Worm (Caenorhabditis elegans) whole organism, L1 larva: Measurements from ENCODE around the gene F18E9.7.

Experiments
- C04F5.9 ChIP-seq: sonication (generic microtip); optimal IDR thresholded peaks from 2 replicates; lab custom pipeline; 2016; ENCODE audit warnings: missing genetic modification characterization, missing compliant biosample characterization
- C16A3.4 ChIP-seq: fragments of 150-350 bp; optimal IDR thresholded peaks from 2 replicates; lab custom pipeline; 2014; ENCODE audit warnings: missing biosample characterization, missing genetic modification characterization
- C34B4.2 ChIP-seq: sonication (generic microtip); optimal IDR thresholded peaks from 2 replicates; lab custom pipeline; 2017; ENCODE audit warnings: mild to moderate bottlenecking, missing genetic modification characterization, missing compliant biosample characterization
- F16B12.6 ChIP-seq: fragments of 150-350 bp; optimal IDR thresholded peaks from 2 replicates; lab custom pipeline; 2014; ENCODE audit warnings: missing biosample characterization, missing genetic modification characterization
- Y116A8C.19 ChIP-seq: sonication (generic microtip); optimal IDR thresholded peaks from 2 replicates; lab custom pipeline; 2016; ENCODE audit warnings: missing compliant biosample characterization, missing genetic modification characterization, borderline replicate concordance
- aha-1 ChIP-seq: fragments of 150-350 bp; optimal IDR thresholded peaks from 2 replicates; lab custom pipeline; 2014; ENCODE audit warnings: missing biosample characterization, missing genetic modification characterization
- aly-2 ChIP-seq: fragments of 150-350 bp; optimal IDR thresholded peaks from 2 replicates; lab custom pipeline; 2014; ENCODE audit warnings: missing biosample characterization, missing genetic modification characterization
- ama-1 ChIP-seq: fragments of 150-350 bp; optimal IDR thresholded peaks from 2 replicates; lab custom pipeline; 2014
- ceh-82 ChIP-seq, 3 experiments: fragments of 150-350 bp in 1 of 3; sonication (generic microtip) in 2 of 3; optimal IDR thresholded peaks; 2 replicates each; lab custom pipeline; 2014 to 2017; ENCODE audit warnings: missing biosample characterization in 3 of 3, missing genetic modification characterization in 3 of 3
- ceh-88 ChIP-seq: fragments of 200-800 bp; sonication (Bioruptor generic); IDR thresholded peaks from 2 replicates; pipeline ENCODE4 v1.3.6; 2022; ENCODE audit warnings: missing genetic modification characterization, missing compliant biosample characterization
- efl-3 ChIP-seq: fragments of 200-800 bp; sonication (Bioruptor generic); optimal IDR thresholded peaks from 2 replicates; lab custom pipeline; 2018; ENCODE audit warnings: mild to moderate bottlenecking, missing genetic modification characterization, missing compliant biosample characterization
- elt-3 ChIP-seq, 6 experiments: fragments of 150-350 bp in 1 of 6; sonication (generic microtip); optimal IDR thresholded peaks; 2 replicates each; lab custom pipeline; 2017 to 2018; ENCODE audit warnings: missing biosample characterization in 6 of 6, missing genetic modification characterization in 6 of 6, inconsistent platforms in 1 of 6
- fkh-10 ChIP-seq: sonication (generic microtip); optimal IDR thresholded peaks from 2 replicates; lab custom pipeline; 2017; ENCODE audit warnings: missing biosample characterization, missing genetic modification reagents, missing genetic modification characterization
- fkh-4 ChIP-seq: sonication (generic microtip); optimal IDR thresholded peaks from 2 replicates; lab custom pipeline; 2016; ENCODE audit warnings: missing compliant biosample characterization, missing genetic modification characterization, borderline replicate concordance
- fkh-8 ChIP-seq: sonication (generic microtip); optimal IDR thresholded peaks from 2 replicates; lab custom pipeline; 2016; ENCODE audit warnings: mild to moderate bottlenecking, missing genetic modification characterization, missing compliant biosample characterization
- fos-1 ChIP-seq: fragments of 150-350 bp; optimal IDR thresholded peaks from 2 replicates; lab custom pipeline; 2014; ENCODE audit warnings: missing biosample characterization, missing genetic modification characterization
- grh-1 ChIP-seq: fragments of 200-800 bp; sonication (Bioruptor generic); IDR thresholded peaks from 2 replicates; pipeline ENCODE4 v1.3.6; 2022; ENCODE audit warnings: missing genetic modification reagents, missing genetic modification characterization, missing compliant biosample characterization
- hlh-17 ChIP-seq: fragments of 200-800 bp; sonication (Bioruptor generic); optimal IDR thresholded peaks from 2 replicates; lab custom pipeline; 2018; ENCODE audit warnings: missing genetic modification characterization, mild to moderate bottlenecking, missing compliant biosample characterization, moderate library complexity, borderline replicate concordance
- hlh-4 ChIP-seq: sonication (generic microtip); optimal IDR thresholded peaks from 2 replicates; lab custom pipeline; 2016; ENCODE audit warnings: mild to moderate bottlenecking, missing genetic modification characterization, missing compliant biosample characterization
- hpl-2 ChIP-seq: fragments of 150-350 bp; optimal IDR thresholded peaks from 2 replicates; lab custom pipeline; 2014; ENCODE audit warnings: missing biosample characterization, missing genetic modification reagents, missing genetic modification characterization
- irx-1 ChIP-seq: sonication (generic microtip); optimal IDR thresholded peaks from 2 replicates; lab custom pipeline; 2016; ENCODE audit warnings: missing genetic modification characterization, missing compliant biosample characterization
- jun-1 ChIP-seq: fragments of 150-350 bp; optimal IDR thresholded peaks from 2 replicates; lab custom pipeline; 2014; ENCODE audit warnings: missing biosample characterization, missing genetic modification reagents, missing genetic modification characterization
- lin-14 ChIP-seq: fragments of 200-800 bp; sonication (Bioruptor generic); optimal IDR thresholded peaks from 2 replicates; lab custom pipeline; 2018; ENCODE audit warnings: mild to moderate bottlenecking, missing genetic modification characterization, moderate library complexity, missing compliant biosample characterization
- lin-35 ChIP-seq, 2 experiments: fragments of 150-350 bp; optimal IDR thresholded peaks; 2 replicates each; lab custom pipeline; 2014; ENCODE audit warnings: missing biosample characterization in 2 of 2, missing genetic modification characterization in 2 of 2, missing genetic modification reagents in 2 of 2
- lir-3 ChIP-seq: sonication (generic microtip); optimal IDR thresholded peaks from 2 replicates; lab custom pipeline; 2016; ENCODE audit warnings: mild to moderate bottlenecking, missing genetic modification characterization, moderate library complexity, missing compliant biosample characterization; ENCODE audit not compliant: poor library complexity
- mab-9 ChIP-seq: fragments of 200-800 bp; sonication (Bioruptor generic); IDR thresholded peaks from 2 replicates; pipeline ENCODE4 v1.3.6; 2022; ENCODE audit warnings: missing genetic modification reagents, missing genetic modification characterization, missing compliant biosample characterization
- mef-2 ChIP-seq: fragments of 150-350 bp; optimal IDR thresholded peaks from 2 replicates; lab custom pipeline; 2014; ENCODE audit warnings: missing biosample characterization, missing genetic modification characterization
- mep-1 ChIP-seq: fragments of 150-350 bp; optimal IDR thresholded peaks from 2 replicates; lab custom pipeline; 2014; ENCODE audit warnings: missing biosample characterization, missing genetic modification characterization
- nhr-11 ChIP-seq: fragments of 150-350 bp; optimal IDR thresholded peaks from 2 replicates; lab custom pipeline; 2014; ENCODE audit warnings: missing biosample characterization, missing genetic modification characterization
- nhr-12 ChIP-seq: sonication (generic microtip); optimal IDR thresholded peaks from 2 replicates; lab custom pipeline; 2017; ENCODE audit warnings: missing biosample characterization, missing genetic modification characterization
- nhr-237 ChIP-seq: fragments of 150-350 bp; optimal IDR thresholded peaks from 2 replicates; lab custom pipeline; 2014; ENCODE audit warnings: missing biosample characterization, missing genetic modification characterization
- nhr-28 ChIP-seq: fragments of 150-350 bp; optimal IDR thresholded peaks from 2 replicates; lab custom pipeline; 2014; ENCODE audit warnings: missing biosample characterization, missing genetic modification characterization
- nhr-71 ChIP-seq: sonication (generic microtip); optimal IDR thresholded peaks from 2 replicates; lab custom pipeline; 2016; ENCODE audit warnings: mild to moderate bottlenecking, missing genetic modification characterization, moderate library complexity, missing compliant biosample characterization
- nhr-76 ChIP-seq: sonication (generic microtip); optimal IDR thresholded peaks from 2 replicates; lab custom pipeline; 2017; ENCODE audit warnings: missing biosample characterization, missing genetic modification characterization
- nhr-77 ChIP-seq: fragments of 150-350 bp; optimal IDR thresholded peaks from 2 replicates; lab custom pipeline; 2014; ENCODE audit warnings: missing biosample characterization, missing genetic modification characterization
- pag-3 ChIP-seq: sonication (generic microtip); optimal IDR thresholded peaks from 2 replicates; lab custom pipeline; 2017; ENCODE audit warnings: missing genetic modification characterization, mild to moderate bottlenecking, missing compliant biosample characterization, antibody characterized with exemption, borderline replicate concordance; ENCODE audit not compliant: insufficient read depth
- pax-3 ChIP-seq: fragments of 200-800 bp; sonication (Bioruptor generic); optimal IDR thresholded peaks from 2 replicates; lab custom pipeline; 2018; ENCODE audit warnings: mild to moderate bottlenecking, missing genetic modification characterization, moderate library complexity, missing compliant biosample characterization
- pqm-1 ChIP-seq: sonication (generic microtip); optimal IDR thresholded peaks from 3 replicates; lab custom pipeline; 2017; ENCODE audit warnings: missing biosample characterization, missing genetic modification characterization
- rnt-1 ChIP-seq: sonication (generic microtip); optimal IDR thresholded peaks from 2 replicates; lab custom pipeline; 2016; ENCODE audit warnings: mild to moderate bottlenecking, missing genetic modification characterization, moderate library complexity, missing compliant biosample characterization
- skn-1 ChIP-seq: fragments of 150-350 bp; optimal IDR thresholded peaks from 2 replicates; lab custom pipeline; 2014; ENCODE audit warnings: missing biosample characterization, missing genetic modification characterization
- snpc-4 ChIP-seq: fragments of 150-350 bp; optimal IDR thresholded peaks from 2 replicates; lab custom pipeline; 2014; ENCODE audit warnings: missing biosample characterization, missing genetic modification characterization
- snu-23 ChIP-seq: sonication (generic microtip); optimal IDR thresholded peaks from 2 replicates; lab custom pipeline; 2016; ENCODE audit warnings: missing genetic modification characterization, missing compliant biosample characterization
- sox-4 ChIP-seq: sonication (generic microtip); optimal IDR thresholded peaks from 2 replicates; lab custom pipeline; 2016; ENCODE audit warnings: missing genetic modification characterization, missing compliant biosample characterization
- sup-37 ChIP-seq: fragments of 200-800 bp; sonication (Bioruptor generic); optimal IDR thresholded peaks from 2 replicates; lab custom pipeline; 2018; ENCODE audit warnings: mild to moderate bottlenecking, missing genetic modification characterization, missing compliant biosample characterization
- unc-130 ChIP-seq: fragments of 150-350 bp; optimal IDR thresholded peaks from 2 replicates; lab custom pipeline; 2017; ENCODE audit warnings: missing biosample characterization, missing genetic modification characterization, inconsistent platforms
- unc-86 ChIP-seq: sonication (generic microtip); optimal IDR thresholded peaks from 2 replicates; lab custom pipeline; 2016; ENCODE audit warnings: missing genetic modification characterization, missing compliant biosample characterization
- vab-15 ChIP-seq: sonication (generic microtip); optimal IDR thresholded peaks from 2 replicates; lab custom pipeline; 2017; ENCODE audit warnings: missing genotype, mild to moderate bottlenecking, missing genetic modification characterization, missing compliant biosample characterization
- xbp-1 ChIP-seq: sonication (generic microtip); optimal IDR thresholded peaks from 2 replicates; lab custom pipeline; 2016; ENCODE audit warnings: missing genetic modification characterization, missing compliant biosample characterization
- ztf-11 ChIP-seq, 2 experiments: sonication (generic microtip); optimal IDR thresholded peaks; 2 replicates each; lab custom pipeline; 2016 to 2017; ENCODE audit warnings: missing genetic modification characterization in 2 of 2, missing biosample characterization in 1 of 2, missing compliant biosample characterization in 1 of 2
- ztf-4 ChIP-seq: fragments of 150-350 bp; optimal IDR thresholded peaks from 2 replicates; lab custom pipeline; 2014; ENCODE audit warnings: missing biosample characterization, missing genetic modification characterization

F18E9.7 gene

ce11 chrX:8551687-8552327 is 45.7 kb downstream of the F18E9.7 start, which contains the start of gene dhhc-14 (continued):
- no peak for TF ChIP-seq ztf-4 (tag; lab: Kevin White, UChicago)
- no peak for TF ChIP-seq hpl-2 (GFP tag; lab: Kevin White, UChicago)
- TF ChIP-seq efl-3: no peak
- no peak for TF ChIP-seq pax-3 (tag; lab: Kevin White, UChicago)
- no peak for TF ChIP-seq snpc-4
- no peak for TF ChIP-seq C34B4.2 (tag; lab: Kevin White, UChicago)
- TF ChIP-seq lin-14 (GFP tag; lab: Kevin White, UChicago): peak; percentile 72
- TF ChIP-seq lin-35 (GFP tag; optimal IDR thresholded peaks at IDR 0.05; lab: Kevin White, UChicago): peak; percentile 26 to 41

ce11 chrX:8550099-8550498 is 47.4 kb downstream of the F18E9.7 start:
- TF ChIP-seq nhr-12: no peak
- TF ChIP-seq rnt-1 (tag; lab: Kevin White, UChicago): peak; percentile 53
- peak; percentile 63 for TF ChIP-seq xbp-1 (tag; lab: Kevin White, UChicago)
- peak; percentile 24 for TF ChIP-seq C16A3.4 (tag; lab: Kevin White, UChicago)
- TF ChIP-seq grh-1: peak; percentile 63
- TF ChIP-seq nhr-28: no peak
- no peak for TF ChIP-seq unc-130
- no peak for TF ChIP-seq irx-1 (tag; lab: Kevin White, UChicago)
- TF ChIP-seq skn-1 (tag; lab: Kevin White, UChicago): no peak
- TF ChIP-seq nhr-11 (tag; lab: Kevin White, UChicago): no peak
- TF ChIP-seq Y116A8C.19 (tag; lab: Kevin White, UChicago): no peak
- TF ChIP-seq nhr-76 (tag; lab: Kevin White, UChicago): no peak
- TF ChIP-seq hlh-4: no peak
- no peak for TF ChIP-seq fkh-8 (tag; lab: Kevin White, UChicago)
- TF ChIP-seq vab-15: no peak
- no peak for TF ChIP-seq fkh-10 (GFP tag; lab: Kevin White, UChicago)
- no peak for TF ChIP-seq efl-3
- TF ChIP-seq nhr-237 (tag; lab: Kevin White, UChicago): peak; percentile 56
- no peak for TF ChIP-seq ceh-88 (GFP tag; lab: Robert Waterston, UW)
- TF ChIP-seq fos-1 (tag; lab: Kevin White, UChicago): peak; percentile 27
- TF ChIP-seq ama-1 (lab: Kevin White, UChicago): no peak
- TF ChIP-seq snu-23: peak; percentile 79
- TF ChIP-seq snpc-4: no peak
- no peak for TF ChIP-seq fkh-4 (tag; lab: Kevin White, UChicago)
- TF ChIP-seq ceh-82 (tag; optimal IDR thresholded peaks at IDR 0.05; lab: Kevin White, UChicago): peak in 2 of 3 experiments; percentile 14 to 45
- no peak for TF ChIP-seq sox-4 (tag; lab: Kevin White, UChicago)
- TF ChIP-seq pag-3 (tag; lab: Kevin White, UChicago): no peak
- peak; percentile 79 for TF ChIP-seq nhr-71 (tag; lab: Kevin White, UChicago)
- TF ChIP-seq mef-2 (tag; lab: Kevin White, UChicago): no peak
- TF ChIP-seq jun-1 (tag; lab: Kevin White, UChicago): peak; percentile 29
- no peak for TF ChIP-seq hpl-2 (GFP tag; lab: Kevin White, UChicago)
- no peak for TF ChIP-seq hlh-17 (GFP tag; lab: Kevin White, UChicago)
- no peak for TF ChIP-seq ztf-11 (tag; optimal IDR thresholded peaks at IDR 0.05; lab: Kevin White, UChicago)
- no peak for TF ChIP-seq lir-3 (tag; lab: Kevin White, UChicago)
- TF ChIP-seq aha-1 (tag; lab: Kevin White, UChicago): no peak
- no peak for TF ChIP-seq mab-9
- no peak for TF ChIP-seq F16B12.6 (tag; lab: Kevin White, UChicago)
- TF ChIP-seq mep-1 (tag; lab: Kevin White, UChicago): peak; percentile 79
- TF ChIP-seq lin-35 (GFP tag; optimal IDR thresholded peaks at IDR 0.05; lab: Kevin White, UChicago): peak; percentile 6 to 80
- peak; percentile 45 for TF ChIP-seq nhr-77 (tag; lab: Kevin White, UChicago)
- no peak for TF ChIP-seq pqm-1 (tag; lab: Kevin White, UChicago)
- TF ChIP-seq C04F5.9 (tag; lab: Kevin White, UChicago): no peak
- no peak for TF ChIP-seq unc-86 (tag; lab: Kevin White, UChicago)
- no peak for TF ChIP-seq sup-37 (GFP tag; lab: Kevin White, UChicago)
- TF ChIP-seq aly-2: no peak
- peak in 4 of 6 experiments; percentile 20 to 63 (median 38) for TF ChIP-seq elt-3 (tag; optimal IDR thresholded peaks at IDR 0.05; lab: Kevin White, UChicago)
